Worm (Caenorhabditis elegans) whole organism, dauer: Measurements from ENCODE around the gene C07H6.2.

Experiments
- unc-62 ChIP-seq: sonication (generic microtip); optimal IDR thresholded peaks from 2 replicates; lab custom pipeline; 2017; ENCODE audit warnings: missing biosample characterization, missing genetic modification reagents, missing genetic modification characterization

C07H6.2 gene

ce11 chrIII:7520672-7521071 is at the start of gene C07H6.2, which contains the start of gene cux-7:
Gene C07H6.2, plus strand, starts transcription at chrIII:7521009.
Gene cux-7, minus strand, starts transcription at chrIII:7520845.
- no peak for TF ChIP-seq unc-62

ce11 chrIII:7478932-7479331 is 41.9 kb upstream of the C07H6.2 start:
- TF ChIP-seq unc-62, result no peak

ce11 chrIII:7484765-7485164 is 36.0 kb upstream of the C07H6.2 start:
- TF ChIP-seq unc-62, result no peak

ce11 chrIII:7488303-7488702 is 32.5 kb upstream of the C07H6.2 start:
- no peak for TF ChIP-seq unc-62

- no peak for TF ChIP-seq unc-62
Observed at ce11 chrIII:7489055-7489534, 31.7 kb upstream of the C07H6.2 start, which contains the start of gene mup-4. Gene mup-4, minus strand, starts transcription at chrIII:7489105.

- TF ChIP-seq unc-62, result no peak
Observed at ce11 chrIII:7490061-7490460, 30.7 kb upstream of the C07H6.2 start.

ce11 chrIII:7491931-7492330 is 28.9 kb upstream of the C07H6.2 start:
- TF ChIP-seq unc-62, result no peak

- TF ChIP-seq unc-62, result no peak
Observed at ce11 chrIII:7494850-7495314, 25.9 kb upstream of the C07H6.2 start.

- TF ChIP-seq unc-62, result no peak
Observed at ce11 chrIII:7495616-7496146, 25.1 kb upstream of the C07H6.2 start.

- TF ChIP-seq unc-62, result no peak
Observed at ce11 chrIII:7497782-7498266, 23.0 kb upstream of the C07H6.2 start, which contains the start of gene cgh-1. Gene cgh-1, minus strand, starts transcription at chrIII:7497832.

- no peak for TF ChIP-seq unc-62
Observed at ce11 chrIII:7498346-7498745, 22.5 kb upstream of the C07H6.2 start.

ce11 chrIII:7499421-7499902 is 21.3 kb upstream of the C07H6.2 start, which contains the start of the genes C07H6.9 and sap-140:
Gene C07H6.9, minus strand, starts transcription at chrIII:7499471.
Gene sap-140, plus strand, starts transcription at chrIII:7499738.
- no peak for TF ChIP-seq unc-62

- TF ChIP-seq unc-62, result no peak
Observed at ce11 chrIII:7506983-7507382, 13.8 kb upstream of the C07H6.2 start.

ce11 chrIII:7508128-7508635 is 12.6 kb upstream of the C07H6.2 start, which contains the start of gene cls-1:
Gene cls-1, plus strand, starts transcription at chrIII:7508178.
- no peak for TF ChIP-seq unc-62

- TF ChIP-seq unc-62, result no peak
Observed at ce11 chrIII:7518424-7518823, 2.4 kb upstream of the C07H6.2 start, which contains the start of gene clk-2. Gene clk-2, minus strand, starts transcription at chrIII:7518524.

- no peak for TF ChIP-seq unc-62
Observed at ce11 chrIII:7521163-7521562, 354 bp downstream of the C07H6.2 start, which contains the start of gene lig-4. Gene lig-4, plus strand, starts transcription at chrIII:7521463.

ce11 chrIII:7524830-7525344 is 4.1 kb downstream of the C07H6.2 start:
- TF ChIP-seq unc-62, result no peak
